Fruit fly (Drosophila melanogaster) whole organism, embryonic: ENCODE results near the gene BTBD9.

Experiments
- CG10366 ChIP-seq: fragments of 200-800 bp; sonication (Bioruptor generic); IDR thresholded peaks from 2 replicates; pipeline ENCODE4 v1.3.6; 2022; ENCODE audit warnings: missing biosample characterization, missing genetic modification characterization
- CG10654 ChIP-seq: fragments of 200-800 bp; sonication (Bioruptor generic); optimal IDR thresholded peaks from 2 replicates; lab custom pipeline; 2016; ENCODE audit warnings: missing biosample characterization, missing genetic modification characterization
- CG10959 ChIP-seq: fragments of 200-800 bp; sonication (Bioruptor generic); IDR thresholded peaks from 2 replicates; pipeline ENCODE4 v1.3.6; 2022; ENCODE audit warnings: missing biosample characterization, missing genetic modification characterization
- CG10979 ChIP-seq: fragments of 200-800 bp; sonication (Bioruptor generic); optimal IDR thresholded peaks from 2 replicates; lab custom pipeline; 2018; ENCODE audit warnings: missing biosample characterization, mild to moderate bottlenecking, missing genetic modification characterization, moderate library complexity
- CG11247 ChIP-seq: fragments of 200-800 bp; sonication (Bioruptor generic); IDR thresholded peaks from 2 replicates; pipeline ENCODE4 v1.3.6; 2022; ENCODE audit warnings: missing biosample characterization, missing genetic modification characterization
- CG11696 ChIP-seq: fragments of 200-800 bp; sonication (Bioruptor generic); IDR thresholded peaks from 2 replicates; pipeline ENCODE4 v1.3.6; 2022; ENCODE audit warnings: missing biosample characterization, missing genetic modification characterization
- CG12391 ChIP-seq: fragments of 200-800 bp; sonication (Bioruptor generic); optimal IDR thresholded peaks from 3 replicates; lab custom pipeline; 2018; ENCODE audit warnings: missing biosample characterization, mild to moderate bottlenecking, missing genetic modification characterization, moderate library complexity
- CG13123 ChIP-seq: fragments of 200-800 bp; sonication (Bioruptor generic); optimal IDR thresholded peaks from 2 replicates; lab custom pipeline; 2016; ENCODE audit warnings: missing biosample characterization, missing genetic modification characterization
- CG1529 ChIP-seq: fragments of 200-800 bp; sonication (Bioruptor generic); optimal IDR thresholded peaks from 3 replicates; lab custom pipeline; 2018; ENCODE audit warnings: missing biosample characterization, missing genetic modification characterization
- CG15696 ChIP-seq: fragments of 200-800 bp; sonication (Bioruptor generic); optimal IDR thresholded peaks from 2 replicates; lab custom pipeline; 2019; ENCODE audit warnings: missing biosample characterization, mild to moderate bottlenecking, missing genetic modification characterization, moderate library complexity
- CG16815 ChIP-seq: fragments of 200-800 bp; sonication (Bioruptor generic); optimal IDR thresholded peaks from 3 replicates; lab custom pipeline; 2017; ENCODE audit warnings: missing biosample characterization, mild to moderate bottlenecking, missing genetic modification characterization
- CG17186 ChIP-seq: fragments of 200-800 bp; sonication (Bioruptor generic); optimal IDR thresholded peaks from 3 replicates; lab custom pipeline; 2017; ENCODE audit warnings: missing biosample characterization, missing genetic modification reagents, missing genetic modification characterization
- CG2120 ChIP-seq: fragments of 200-800 bp; sonication (Bioruptor generic); optimal IDR thresholded peaks from 3 replicates; lab custom pipeline; 2016; ENCODE audit warnings: missing biosample characterization, missing genetic modification characterization
- CG31388 ChIP-seq: fragments of 200-800 bp; sonication (Bioruptor generic); optimal IDR thresholded peaks from 2 replicates; lab custom pipeline; 2016; ENCODE audit warnings: missing biosample characterization, missing genetic modification characterization
- CG3407 ChIP-seq: fragments of 200-800 bp; sonication (Bioruptor generic); optimal IDR thresholded peaks from 2 replicates; lab custom pipeline; 2018; ENCODE audit warnings: missing biosample characterization, mild to moderate bottlenecking, missing genetic modification characterization
- CG42726 ChIP-seq: fragments of 200-800 bp; sonication (Bioruptor generic); IDR thresholded peaks from 2 replicates; pipeline ENCODE4 v1.3.6; 2022; ENCODE audit warnings: missing biosample characterization, missing genetic modification characterization; ENCODE audit not compliant: partially characterized antibody
- CG4282 ChIP-seq: fragments of 200-800 bp; sonication (Bioruptor generic); optimal IDR thresholded peaks from 2 replicates; lab custom pipeline; 2016; ENCODE audit warnings: missing biosample characterization, missing genetic modification characterization
- CG5245 ChIP-seq: fragments of 200-800 bp; sonication (Bioruptor generic); optimal IDR thresholded peaks from 3 replicates; lab custom pipeline; 2016; ENCODE audit warnings: missing biosample characterization, missing genetic modification characterization
- CG5953 ChIP-seq: fragments of 200-800 bp; sonication (Bioruptor generic); IDR thresholded peaks from 2 replicates; pipeline ENCODE4 v1.3.6; 2022; ENCODE audit warnings: missing biosample characterization, missing genetic modification characterization
- CG6175 ChIP-seq: fragments of 200-800 bp; sonication (Bioruptor generic); IDR thresholded peaks from 3 replicates; pipeline ENCODE4 v1.3.6; 2022; ENCODE audit warnings: missing biosample characterization, missing genetic modification characterization
- CG6765 ChIP-seq: fragments of 200-800 bp; sonication (Bioruptor generic); optimal IDR thresholded peaks from 3 replicates; lab custom pipeline; 2017; ENCODE audit warnings: missing biosample characterization, mild to moderate bottlenecking, missing genetic modification characterization
- CG8359 ChIP-seq: fragments of 200-800 bp; sonication (Bioruptor generic); optimal IDR thresholded peaks from 2 replicates; lab custom pipeline; 2017; ENCODE audit warnings: missing biosample characterization, mild to moderate bottlenecking, missing genetic modification characterization, borderline replicate concordance
- Camta ChIP-seq: fragments of 200-800 bp; sonication (Bioruptor generic); optimal IDR thresholded peaks from 2 replicates; lab custom pipeline; 2016; ENCODE audit warnings: missing biosample characterization, missing genetic modification characterization
- Doc2 ChIP-seq: fragments of 200-800 bp; sonication (Bioruptor generic); IDR thresholded peaks from 2 replicates; pipeline ENCODE4 v1.3.6; 2022; ENCODE audit warnings: missing biosample characterization, missing genetic modification characterization
- HLH3B ChIP-seq: fragments of 200-800 bp; sonication (Bioruptor generic); IDR thresholded peaks from 2 replicates; pipeline ENCODE4 v1.3.6; 2022; ENCODE audit warnings: missing biosample characterization, missing genetic modification characterization
- Jarid2 ChIP-seq: fragments of 200-800 bp; sonication (Bioruptor generic); optimal IDR thresholded peaks from 3 replicates; lab custom pipeline; 2017; ENCODE audit warnings: mild to moderate bottlenecking, missing biosample characterization, missing genetic modification reagents, missing genetic modification characterization
- Mad ChIP-seq: fragments of 200-800 bp; sonication (Bioruptor generic); optimal IDR thresholded peaks from 2 replicates; lab custom pipeline; 2016; ENCODE audit warnings: missing biosample characterization, missing genetic modification characterization
- NK7.1 ChIP-seq: fragments of 200-800 bp; sonication (Bioruptor generic); optimal IDR thresholded peaks from 3 replicates; lab custom pipeline; 2016; ENCODE audit warnings: missing biosample characterization, missing genetic modification characterization
- NfI ChIP-seq: fragments of 200-800 bp; sonication (Bioruptor generic); optimal IDR thresholded peaks from 3 replicates; lab custom pipeline; 2018; ENCODE audit warnings: missing biosample characterization, mild to moderate bottlenecking, missing genetic modification characterization, moderate library complexity
- Pdp1 ChIP-seq, 2 experiments: fragments of 200-800 bp; sonication (Bioruptor generic); optimal IDR thresholded peaks; 3 replicates each; lab custom pipeline; 2016; ENCODE audit warnings: missing biosample characterization in 2 of 2, missing genetic modification characterization in 2 of 2, mild to moderate bottlenecking in 1 of 2, moderate library complexity in 1 of 2
- Poxn ChIP-seq: fragments of 200-800 bp; sonication (Bioruptor generic); IDR thresholded peaks from 2 replicates; pipeline ENCODE4 v1.3.6; 2022; ENCODE audit warnings: missing biosample characterization, missing genetic modification characterization
- Ravus ChIP-seq: fragments of 200-800 bp; sonication (Bioruptor generic); IDR thresholded peaks from 2 replicates; pipeline ENCODE4 v1.3.6; 2022; ENCODE audit warnings: missing biosample characterization, missing genetic modification characterization
- Six4 ChIP-seq: fragments of 200-800 bp; sonication (Bioruptor generic); optimal IDR thresholded peaks from 2 replicates; lab custom pipeline; 2016; ENCODE audit warnings: missing biosample characterization, missing genetic modification characterization
- Sry-β ChIP-seq: fragments of 200-800 bp; sonication (Bioruptor generic); optimal IDR thresholded peaks from 2 replicates; lab custom pipeline; 2018; ENCODE audit warnings: missing biosample characterization, mild to moderate bottlenecking, missing genetic modification characterization, moderate library complexity
- amos ChIP-seq: fragments of 200-800 bp; sonication (Bioruptor generic); IDR thresholded peaks from 2 replicates; pipeline ENCODE4 v1.3.6; 2022; ENCODE audit warnings: missing biosample characterization, missing genetic modification characterization; ENCODE audit not compliant: partially characterized antibody
- bab2 ChIP-seq: fragments of 200-800 bp; sonication (Bioruptor generic); optimal IDR thresholded peaks from 2 replicates; lab custom pipeline; 2016; ENCODE audit warnings: missing biosample characterization, missing genetic modification characterization
- bowl ChIP-seq: fragments of 200-800 bp; sonication (Bioruptor generic); IDR thresholded peaks from 2 replicates; pipeline ENCODE4 v1.3.6; 2022; ENCODE audit warnings: missing biosample characterization, missing genetic modification characterization
- ci ChIP-seq: fragments of 200-800 bp; sonication (Bioruptor generic); IDR thresholded peaks from 3 replicates; pipeline ENCODE4 v1.3.6; 2022; ENCODE audit warnings: missing biosample characterization, missing genetic modification characterization
- dysf ChIP-seq: fragments of 200-800 bp; sonication (Bioruptor generic); IDR thresholded peaks from 3 replicates; pipeline ENCODE4 v1.3.6; 2022; ENCODE audit warnings: missing biosample characterization, missing genetic modification characterization
- ftz-f1 ChIP-seq: fragments of 200-800 bp; sonication (Bioruptor generic); optimal IDR thresholded peaks from 2 replicates; lab custom pipeline; 2016; ENCODE audit warnings: missing biosample characterization, missing genetic modification characterization
- hbn ChIP-seq: fragments of 200-800 bp; sonication (Bioruptor generic); IDR thresholded peaks from 2 replicates; pipeline ENCODE4 v1.3.6; 2022; ENCODE audit warnings: missing biosample characterization, missing genetic modification characterization; ENCODE audit not compliant: partially characterized antibody
- ken ChIP-seq: fragments of 200-800 bp; sonication (Bioruptor generic); IDR thresholded peaks from 3 replicates; pipeline ENCODE4 v1.3.6; 2022; ENCODE audit warnings: missing biosample characterization, missing genetic modification characterization
- lab ChIP-seq: fragments of 200-800 bp; sonication (Bioruptor generic); optimal IDR thresholded peaks from 3 replicates; lab custom pipeline; 2017; ENCODE audit warnings: missing biosample characterization, missing genetic modification characterization, mild to moderate bottlenecking, moderate library complexity, missing genetic modification reagents
- lmd ChIP-seq: fragments of 200-800 bp; sonication (Bioruptor generic); IDR thresholded peaks from 2 replicates; pipeline ENCODE4 v1.3.6; 2022; ENCODE audit warnings: missing biosample characterization, missing genetic modification characterization
- org-1 ChIP-seq: fragments of 200-800 bp; sonication (Bioruptor generic); optimal IDR thresholded peaks from 2 replicates; lab custom pipeline; 2017; ENCODE audit warnings: missing biosample characterization, missing genetic modification characterization
- pros ChIP-seq: fragments of 200-800 bp; sonication (Bioruptor generic); optimal IDR thresholded peaks from 3 replicates; lab custom pipeline; 2019; ENCODE audit warnings: missing biosample characterization, mild to moderate bottlenecking, missing genetic modification characterization, moderate library complexity
- pum ChIP-seq: fragments of 200-800 bp; sonication (Bioruptor generic); optimal IDR thresholded peaks from 2 replicates; lab custom pipeline; 2016; ENCODE audit warnings: missing biosample characterization, missing genetic modification characterization
- tio ChIP-seq: fragments of 200-800 bp; sonication (Bioruptor generic); optimal IDR thresholded peaks from 2 replicates; lab custom pipeline; 2017; ENCODE audit warnings: missing biosample characterization, missing genetic modification characterization, inconsistent platforms
- tll ChIP-seq, 2 experiments: fragments of 200-800 bp in 1 of 2; fragments of >200 bp in 1 of 2; sonication (Bioruptor generic) in 1 of 2; optimal IDR thresholded peaks; 2 replicates each; lab custom pipeline; 2017 to 2019; ENCODE audit warnings: missing biosample characterization in 2 of 2, missing genetic modification characterization in 2 of 2, mild to moderate bottlenecking in 1 of 2, moderate library complexity in 1 of 2

Gene BTBD9

DNA sequence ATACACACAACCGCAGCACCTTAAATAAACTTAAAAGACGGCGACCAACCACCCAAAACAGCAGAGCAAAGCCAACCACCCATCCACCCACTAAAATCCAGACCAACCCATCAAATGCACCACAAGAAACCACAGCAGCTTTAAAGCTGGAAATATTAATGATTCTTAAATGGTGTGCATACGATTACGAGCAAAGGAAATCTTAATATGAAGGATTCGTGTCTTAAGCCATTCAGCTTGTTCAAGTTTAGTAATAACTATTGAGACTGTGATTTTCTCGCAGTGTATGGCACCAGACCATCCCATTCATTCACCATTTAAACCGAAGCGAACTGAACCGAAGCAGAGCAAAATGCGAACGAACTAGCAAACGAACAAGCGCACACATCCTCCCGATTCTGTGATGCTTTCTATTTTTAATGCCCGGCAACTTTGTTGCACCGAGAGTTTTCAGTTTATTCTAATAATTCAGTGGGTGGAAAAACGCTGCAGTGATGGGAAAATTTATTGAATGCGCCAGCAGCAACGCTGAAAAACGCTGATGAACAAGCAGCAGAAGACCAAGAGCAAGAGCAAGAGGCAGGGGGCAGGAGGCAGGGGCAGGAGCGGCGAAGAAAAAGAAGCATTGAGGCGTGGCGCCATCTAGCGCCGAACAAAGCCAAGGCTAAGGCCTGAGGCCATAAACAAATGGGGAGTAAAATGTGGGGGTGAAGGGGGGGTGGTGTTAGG lies 30.8 kb upstream of the BTBD9 start (continued):
- TF ChIP-seq bowl (GFP tag; lab: Robert Waterston, UW) (peak; percentile 70), CG1529 (GFP tag; lab: Kevin White, UChicago) (peak; percentile 85), Mad (GFP tag; lab: Kevin White, UChicago) (peak; percentile 83), CG10979 (tag; lab: Kevin White, UChicago) (peak; percentile 88), CG3407 (peak; percentile 80), bab2 (peak; percentile 90), Six4 (peak; percentile 34), dysf (GFP tag; lab: Robert Waterston, UW) (peak; percentile 90), CG42726 (no peak), Camta (peak; percentile 70), CG6175 (GFP tag; lab: Robert Waterston, UW) (peak; percentile 53; the same call in 1 of the 3 replicates), NfI (peak; percentile 87), amos (no peak), pum (GFP tag; lab: Kevin White, UChicago) (peak; percentile 84), CG11696 (GFP tag; lab: Robert Waterston, UW) (no peak), Pdp1 (GFP tag; optimal IDR thresholded peaks at IDR 0.05; lab: Kevin White, UChicago) (peak; percentile 61 to 78), Sry-β (GFP tag; lab: Kevin White, UChicago) (peak; percentile 36), ci (peak; percentile 94), Ravus (peak; percentile 67), ftz-f1 (GFP tag; lab: Kevin White, UChicago) (no peak), CG6765 (GFP tag; lab: Kevin White, UChicago) (peak; percentile 48), org-1 (GFP tag; lab: Kevin White, UChicago) (peak; percentile 81), CG5953 (GFP tag; lab: Robert Waterston, UW) (peak; percentile 78), CG4282 (GFP tag; lab: Kevin White, UChicago) (peak; percentile 24), CG10654 (GFP tag; lab: Kevin White, UChicago) (peak; percentile 69), NK7.1 (GFP tag; lab: Kevin White, UChicago) (peak; percentile 84), tio (GFP tag; lab: Kevin White, UChicago) (no peak), CG12391 (peak; percentile 88), CG2120 (GFP tag; lab: Kevin White, UChicago) (peak; percentile 90), CG11247 (GFP tag; lab: Robert Waterston, UW) (peak; percentile 78), CG16815 (GFP tag; lab: Kevin White, UChicago) (peak; percentile 67), pros (GFP tag; lab: Kevin White, UChicago) (peak; percentile 18), ken (GFP tag; lab: Robert Waterston, UW) (peak; percentile 88), Poxn (no peak), CG10959 (GFP tag; lab: Robert Waterston, UW) (peak; percentile 62), CG8359 (GFP tag; lab: Kevin White, UChicago) (peak; percentile 42), CG13123 (GFP tag; lab: Kevin White, UChicago) (peak; percentile 13), lab (GFP tag; lab: Kevin White, UChicago) (peak; percentile 93), tll (GFP tag; optimal IDR thresholded peaks at IDR 0.05; lab: Kevin White, UChicago) (no peak), Jarid2 (peak; percentile 51), lmd (peak; percentile 85), CG15696 (tag; lab: Kevin White, UChicago) (no peak), hbn (GFP tag; lab: Robert Waterston, UW) (no peak), CG31388 (GFP tag; lab: Kevin White, UChicago) (no peak), Doc2 (GFP tag; lab: Robert Waterston, UW) (no peak), CG17186 (peak; percentile 66), CG5245 (peak; percentile 31), HLH3B (peak; percentile 90), CG10366 (GFP tag; lab: Robert Waterston, UW) (peak; percentile 86)
